Worm (Caenorhabditis elegans) whole organism, L3 larva: Measurements from ENCODE around the gene dpy-22.

Experiments
- ZK546.5 ChIP-seq: sonication (generic microtip); optimal IDR thresholded peaks from 2 replicates; lab custom pipeline; 2017; ENCODE audit warnings: missing biosample characterization, missing genetic modification characterization
- aly-2 ChIP-seq: fragments of 150-350 bp; optimal IDR thresholded peaks from 2 replicates; lab custom pipeline; 2014; ENCODE audit warnings: missing biosample characterization, missing genetic modification characterization
- ama-1 ChIP-seq: fragments of 150-350 bp; optimal IDR thresholded peaks from 2 replicates; lab custom pipeline; 2018
- ceh-28 ChIP-seq: fragments of 150-350 bp; optimal IDR thresholded peaks from 2 replicates; lab custom pipeline; 2014; ENCODE audit warnings: missing biosample characterization, missing genetic modification reagents, missing genetic modification characterization
- ceh-9 ChIP-seq: sonication (generic microtip); optimal IDR thresholded peaks from 2 replicates; lab custom pipeline; 2018; ENCODE audit warnings: missing biosample characterization, missing genetic modification characterization
- egl-27 ChIP-seq: sonication (generic microtip); optimal IDR thresholded peaks from 4 replicates; lab custom pipeline; 2017; ENCODE audit warnings: missing biosample characterization, missing genetic modification reagents, missing genetic modification characterization
- egl-5 ChIP-seq: fragments of 150-350 bp; optimal IDR thresholded peaks from 2 replicates; lab custom pipeline; 2017; ENCODE audit warnings: missing biosample characterization, missing genetic modification reagents, missing genetic modification characterization, inconsistent platforms
- elt-1 ChIP-seq: fragments of 150-350 bp; optimal IDR thresholded peaks from 2 replicates; lab custom pipeline; 2014; ENCODE audit warnings: missing biosample characterization, missing genetic modification characterization
- elt-2 ChIP-seq: sonication (generic microtip); optimal IDR thresholded peaks from 2 replicates; lab custom pipeline; 2016; ENCODE audit warnings: missing genetic modification reagents, mild to moderate bottlenecking, missing genetic modification characterization, missing compliant biosample characterization
- elt-3 ChIP-seq, 3 experiments: fragments of 150-350 bp in 1 of 3; sonication (generic microtip) in 2 of 3; optimal IDR thresholded peaks; 2 replicates in 2 of 3; 4 replicates in 1 of 3; lab custom pipeline; 2014 to 2017; ENCODE audit warnings: missing biosample characterization in 3 of 3, missing genetic modification characterization in 3 of 3
- eor-1 ChIP-seq, 2 experiments: fragments of 150-350 bp; optimal IDR thresholded peaks; 2 replicates each; lab custom pipeline; 2014 to 2018; ENCODE audit warnings: missing biosample characterization in 2 of 2, missing genetic modification characterization in 2 of 2
- fkh-10 ChIP-seq: sonication (generic microtip); optimal IDR thresholded peaks from 2 replicates; lab custom pipeline; 2017; ENCODE audit warnings: missing biosample characterization, missing genetic modification reagents, missing genetic modification characterization
- fos-1 ChIP-seq: fragments of 150-350 bp; optimal IDR thresholded peaks from 2 replicates; lab custom pipeline; 2014; ENCODE audit warnings: missing biosample characterization, missing genetic modification characterization
- hmg-11 ChIP-seq: sonication (generic microtip); optimal IDR thresholded peaks from 2 replicates; lab custom pipeline; 2016; ENCODE audit warnings: missing genetic modification characterization, missing compliant biosample characterization
- jun-1 ChIP-seq: fragments of 150-350 bp; optimal IDR thresholded peaks from 2 replicates; lab custom pipeline; 2014; ENCODE audit warnings: missing biosample characterization, missing genetic modification reagents, missing genetic modification characterization
- lin-15B ChIP-seq: fragments of 150-350 bp; optimal IDR thresholded peaks from 2 replicates; lab custom pipeline; 2014; ENCODE audit warnings: missing biosample characterization, missing genetic modification characterization
- lin-39 ChIP-seq: fragments of 150-350 bp; optimal IDR thresholded peaks from 2 replicates; lab custom pipeline; 2018; ENCODE audit warnings: missing biosample characterization, missing genetic modification reagents, missing genetic modification characterization
- lsy-12 ChIP-seq: sonication (generic microtip); optimal IDR thresholded peaks from 2 replicates; lab custom pipeline; 2016; ENCODE audit warnings: mild to moderate bottlenecking, missing genetic modification characterization, missing compliant biosample characterization
- mdl-1 ChIP-seq: fragments of 150-350 bp; optimal IDR thresholded peaks from 2 replicates; lab custom pipeline; 2014; ENCODE audit warnings: missing biosample characterization, missing genetic modification characterization
- nfya-1 ChIP-seq: sonication (generic microtip); optimal IDR thresholded peaks from 2 replicates; lab custom pipeline; 2017; ENCODE audit warnings: missing genetic modification characterization, mild to moderate bottlenecking, missing compliant biosample characterization, antibody characterized with exemption, moderate library complexity; ENCODE audit not compliant: insufficient read depth
- nhr-11 ChIP-seq: fragments of 150-350 bp; optimal IDR thresholded peaks from 2 replicates; lab custom pipeline; 2014; ENCODE audit warnings: missing biosample characterization, missing genetic modification characterization
- nhr-12 ChIP-seq: fragments of 150-350 bp; optimal IDR thresholded peaks from 2 replicates; lab custom pipeline; 2014; ENCODE audit warnings: missing biosample characterization, missing genetic modification characterization
- nhr-23 ChIP-seq: fragments of 150-350 bp; optimal IDR thresholded peaks from 2 replicates; lab custom pipeline; 2014; ENCODE audit warnings: missing biosample characterization, missing genetic modification reagents, missing genetic modification characterization
- nhr-237 ChIP-seq: fragments of 150-350 bp; optimal IDR thresholded peaks from 2 replicates; lab custom pipeline; 2014; ENCODE audit warnings: missing biosample characterization, missing genetic modification characterization
- nhr-25 ChIP-seq: sonication (generic microtip); optimal IDR thresholded peaks from 2 replicates; lab custom pipeline; 2017; ENCODE audit warnings: missing biosample characterization, missing genetic modification characterization
- nhr-67 ChIP-seq: fragments of 150-350 bp; optimal IDR thresholded peaks from 2 replicates; lab custom pipeline; 2014; ENCODE audit warnings: missing biosample characterization, missing genetic modification characterization
- nhr-76 ChIP-seq: fragments of 150-350 bp; sonication (generic microtip); optimal IDR thresholded peaks from 5 replicates; lab custom pipeline; 2014; ENCODE audit warnings: missing biosample characterization, missing genetic modification characterization
- nhr-77 ChIP-seq: fragments of 150-350 bp; optimal IDR thresholded peaks from 2 replicates; lab custom pipeline; 2014; ENCODE audit warnings: missing biosample characterization, missing genetic modification characterization
- pha-4 ChIP-seq: fragments of 150-350 bp; optimal IDR thresholded peaks from 2 replicates; lab custom pipeline; 2014; ENCODE audit warnings: missing biosample characterization, missing genetic modification reagents, missing genetic modification characterization
- pqm-1 ChIP-seq: fragments of 150-350 bp; optimal IDR thresholded peaks from 2 replicates; lab custom pipeline; 2017; ENCODE audit warnings: missing biosample characterization, missing genetic modification characterization, inconsistent platforms
- sea-2 ChIP-seq: fragments of 150-350 bp; sonication (generic microtip); optimal IDR thresholded peaks from 4 replicates; lab custom pipeline; 2014; ENCODE audit warnings: missing biosample characterization, missing genetic modification reagents, missing genetic modification characterization
- skn-1 ChIP-seq: fragments of 150-350 bp; optimal IDR thresholded peaks from 2 replicates; lab custom pipeline; 2014; ENCODE audit warnings: missing biosample characterization, missing genetic modification characterization
- snpc-4 ChIP-seq: fragments of 150-350 bp; optimal IDR thresholded peaks from 2 replicates; lab custom pipeline; 2014; ENCODE audit warnings: missing biosample characterization, missing genetic modification characterization
- tbx-2 ChIP-seq: sonication (generic microtip); optimal IDR thresholded peaks from 2 replicates; lab custom pipeline; 2016; ENCODE audit warnings: mild to moderate bottlenecking, missing genetic modification characterization, missing compliant biosample characterization
- unc-39 ChIP-seq: sonication (generic microtip); optimal IDR thresholded peaks from 4 replicates; lab custom pipeline; 2017; ENCODE audit warnings: missing biosample characterization, missing genetic modification characterization
- unc-62 ChIP-seq: fragments of 150-350 bp; sonication (generic microtip); optimal IDR thresholded peaks from 4 replicates; lab custom pipeline; 2014; ENCODE audit warnings: missing biosample characterization, missing genetic modification reagents, missing genetic modification characterization
- ztf-4 ChIP-seq: fragments of 150-350 bp; optimal IDR thresholded peaks from 2 replicates; lab custom pipeline; 2014; ENCODE audit warnings: missing biosample characterization, missing genetic modification characterization

Gene dpy-22

DNA sequence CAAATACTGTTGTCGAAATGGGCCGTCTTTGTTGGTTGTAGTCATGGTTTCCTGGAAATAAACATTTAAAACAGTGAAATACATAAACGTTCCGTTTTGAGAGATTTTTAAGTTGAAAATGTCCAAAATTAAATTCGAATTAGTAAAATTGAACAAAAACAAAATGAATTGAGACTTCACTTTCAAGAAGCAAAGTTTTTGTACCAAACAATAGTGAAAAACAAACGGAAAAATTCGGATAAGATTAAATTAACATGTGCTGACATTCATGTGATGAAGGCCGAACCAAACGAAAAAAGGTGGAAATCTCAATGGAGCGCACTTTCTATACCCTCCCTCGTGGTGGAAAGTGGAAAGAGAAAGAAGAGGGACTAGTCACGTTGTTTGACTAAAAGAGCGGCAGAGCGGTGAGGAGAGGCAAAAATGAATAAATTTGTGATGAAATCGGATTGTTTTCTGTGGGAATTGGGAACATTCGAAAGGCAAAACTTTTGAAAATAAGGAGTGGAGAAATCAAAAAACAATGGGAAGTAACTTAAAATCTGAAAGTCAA, 16.0 kb upstream of the dpy-22 start, which contains the start of gene ipla-2:
Gene ipla-2 (minus strand): TSS at position 51 of the 553 bp plus-strand sequence.
- TF ChIP-seq nhr-25 (tag; lab: Kevin White, UChicago) = peak; percentile 66
- TF ChIP-seq ceh-28 (tag; lab: Kevin White, UChicago) = no peak
- TF ChIP-seq lin-39 (tag; lab: Kevin White, UChicago) = peak; percentile 47
- no peak for TF ChIP-seq nhr-11
- no peak for TF ChIP-seq elt-3 (tag; optimal IDR thresholded peaks at IDR 0.05; lab: Kevin White, UChicago)
- peak; percentile 56 for TF ChIP-seq hmg-11 (tag; lab: Kevin White, UChicago)
- peak; percentile 46 for TF ChIP-seq pqm-1 (tag; lab: Kevin White, UChicago)
- TF ChIP-seq nhr-12 = no peak
- no peak for TF ChIP-seq aly-2
- peak; percentile 71 for TF ChIP-seq pha-4 (tag; lab: Kevin White, UChicago)
- peak; percentile 74 for TF ChIP-seq fkh-10
- no peak for TF ChIP-seq lsy-12 (tag; lab: Kevin White, UChicago)
- peak; percentile 75 for TF ChIP-seq nfya-1 (tag; lab: Kevin White, UChicago)
- TF ChIP-seq skn-1 = peak; percentile 51
- TF ChIP-seq mdl-1 (tag; lab: Kevin White, UChicago) = peak; percentile 23
- TF ChIP-seq fos-1 = no peak
- TF ChIP-seq nhr-237 (tag; lab: Kevin White, UChicago) = no peak
- peak; percentile 45 for TF ChIP-seq ama-1
- TF ChIP-seq nhr-77 (tag; lab: Kevin White, UChicago) = no peak
- peak; percentile 68 for TF ChIP-seq snpc-4
- TF ChIP-seq ztf-4 = no peak
- no peak for TF ChIP-seq egl-27 (tag; lab: Kevin White, UChicago)
- TF ChIP-seq lin-15B (tag; lab: Kevin White, UChicago) = peak; percentile 75
- TF ChIP-seq jun-1 (tag; lab: Kevin White, UChicago) = peak; percentile 39
- no peak for TF ChIP-seq nhr-76
- TF ChIP-seq unc-62 (GFP tag; lab: Kevin White, UChicago) = no peak
- TF ChIP-seq elt-2 (tag; lab: Kevin White, UChicago) = peak; percentile 41
- no peak for TF ChIP-seq ceh-9 (tag; lab: Kevin White, UChicago)
- TF ChIP-seq eor-1 (tag; optimal IDR thresholded peaks at IDR 0.05; lab: Kevin White, UChicago) = no peak
- TF ChIP-seq nhr-67 (tag; lab: Kevin White, UChicago) = no peak
- TF ChIP-seq, all 47 proteins: peak for 14

DNA sequence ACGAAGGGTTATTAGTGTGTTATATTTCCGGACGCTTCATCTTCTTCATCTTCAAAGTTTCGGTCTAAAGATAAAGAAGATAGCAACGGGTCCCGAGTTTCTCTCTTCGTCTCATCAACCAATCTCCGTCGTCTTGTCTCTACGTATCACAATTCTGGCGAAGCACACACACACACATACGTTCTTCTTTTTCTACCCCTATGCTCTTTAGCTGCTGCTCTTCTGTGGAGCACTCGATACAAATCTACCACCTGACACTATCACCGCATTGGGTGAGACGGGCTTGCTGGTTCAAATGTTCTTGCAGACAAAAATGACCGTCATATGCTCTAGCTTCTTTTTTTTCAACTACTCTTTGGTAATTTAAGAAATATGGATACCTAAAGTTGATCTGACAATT, 10.3 kb upstream of the dpy-22 start:
- TF ChIP-seq nfya-1 (tag; lab: Kevin White, UChicago) = peak; percentile 32
- TF ChIP-seq unc-39 (tag; lab: Kevin White, UChicago) = no peak
- TF ChIP-seq egl-27 (tag; lab: Kevin White, UChicago) = no peak
- no peak for TF ChIP-seq elt-1 (tag; lab: Kevin White, UChicago)
- TF ChIP-seq elt-2 (tag; lab: Kevin White, UChicago) = no peak
- no peak for TF ChIP-seq elt-3 (tag; optimal IDR thresholded peaks at IDR 0.05; lab: Kevin White, UChicago)
- TF ChIP-seq tbx-2 (tag; lab: Kevin White, UChicago) = no peak

- TF ChIP-seq snpc-4 = no peak
- TF ChIP-seq sea-2 (GFP tag; lab: Kevin White, UChicago) = no peak
- no peak for TF ChIP-seq aly-2
- TF ChIP-seq nfya-1 (tag; lab: Kevin White, UChicago) = no peak
- TF ChIP-seq egl-5 (tag; lab: Kevin White, UChicago) = no peak
Observed at ce11 chrX:9831215-9831614, 9.1 kb upstream of the dpy-22 start, which contains the start of gene rrc-1. Gene rrc-1, minus strand, starts transcription at chrX:9831288.

DNA sequence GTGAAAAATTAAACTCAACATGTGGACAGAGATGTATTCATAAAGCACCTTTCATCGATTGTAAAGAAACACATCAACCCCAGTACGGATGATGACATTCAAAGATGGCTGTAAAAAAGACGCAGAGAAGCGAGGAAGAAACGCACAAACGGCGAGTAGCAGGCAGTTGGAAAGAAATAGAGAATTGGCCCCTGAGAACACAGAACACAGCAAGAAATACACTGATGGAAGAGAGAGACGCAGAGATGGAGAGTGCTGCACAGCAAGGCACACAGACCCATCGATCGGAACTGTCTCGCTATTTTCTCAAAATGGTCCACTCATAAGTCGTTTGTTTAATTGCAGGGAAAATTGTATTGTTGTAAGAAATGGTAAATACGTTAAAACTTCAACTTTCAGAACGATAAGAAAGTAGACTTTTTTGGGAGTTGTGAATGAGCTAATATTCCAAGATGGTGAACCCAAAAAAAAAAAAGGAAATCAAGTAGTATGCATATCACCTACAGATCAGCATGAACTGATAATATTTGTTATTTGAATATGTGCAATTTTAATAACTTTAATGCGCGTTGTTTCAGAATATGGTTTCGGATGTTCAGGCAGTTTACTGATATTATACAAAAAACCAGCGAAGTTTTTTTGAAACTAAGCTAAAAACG, 662 bp upstream of the dpy-22 start:
- TF ChIP-seq nhr-25 (tag; lab: Kevin White, UChicago) = peak; percentile 70
- no peak for TF ChIP-seq sea-2 (GFP tag; lab: Kevin White, UChicago)
- peak; percentile 52 for TF ChIP-seq lin-39 (tag; lab: Kevin White, UChicago)
- TF ChIP-seq hmg-11 (tag; lab: Kevin White, UChicago) = peak; percentile 90
- peak; percentile 50 for TF ChIP-seq nhr-23 (tag; lab: Kevin White, UChicago)
- peak; percentile 60 for TF ChIP-seq ceh-28 (tag; lab: Kevin White, UChicago)
- TF ChIP-seq ZK546.5 (tag; lab: Kevin White, UChicago) = no peak
- TF ChIP-seq pqm-1 (tag; lab: Kevin White, UChicago) = peak; percentile 55
- TF ChIP-seq egl-5 (tag; lab: Kevin White, UChicago) = peak; percentile 73
- peak; percentile 70 for TF ChIP-seq nfya-1 (tag; lab: Kevin White, UChicago)
- no peak for TF ChIP-seq egl-27 (tag; lab: Kevin White, UChicago)
- peak; percentile 77 for TF ChIP-seq jun-1 (tag; lab: Kevin White, UChicago)
- TF ChIP-seq elt-2 (tag; lab: Kevin White, UChicago) = peak; percentile 69
- TF ChIP-seq nhr-237 (tag; lab: Kevin White, UChicago) = no peak
- TF ChIP-seq nhr-11 = no peak
- peak; percentile 95 for TF ChIP-seq skn-1
